Worm (Caenorhabditis elegans) whole organism, L4 larva: ENCODE results near the gene fndc-1.

Source experiments
- F26F4.8 ChIP-seq: fragments of 200-800 bp; sonication (Bioruptor generic); conservative IDR thresholded peaks from 2 replicates; pipeline ENCODE4 v1.3.6; 2022; ENCODE audit warnings: missing genetic modification characterization, missing compliant biosample characterization
- F37D6.2 ChIP-seq: sonication (generic microtip); optimal IDR thresholded peaks from 2 replicates; lab custom pipeline; 2016; ENCODE audit warnings: mild to moderate bottlenecking, missing genetic modification characterization, missing compliant biosample characterization
- R02D3.7 ChIP-seq: fragments of 150-350 bp; sonication (generic microtip); optimal IDR thresholded peaks from 3 replicates; lab custom pipeline; 2014; ENCODE audit warnings: missing biosample characterization, missing genetic modification characterization
- T26A8.4 ChIP-seq: fragments of 200-800 bp; sonication (Bioruptor generic); IDR thresholded peaks from 2 replicates; pipeline ENCODE4 v1.3.6; 2022; ENCODE audit warnings: missing genetic modification characterization, missing compliant biosample characterization
- ZK337.2 ChIP-seq: fragments of 200-800 bp; sonication (Bioruptor generic); IDR thresholded peaks from 2 replicates; pipeline ENCODE4 v1.3.6; 2022; ENCODE audit warnings: missing genetic modification reagents, missing genetic modification characterization, missing compliant biosample characterization
- aly-2 ChIP-seq: sonication (generic microtip); optimal IDR thresholded peaks from 2 replicates; lab custom pipeline; 2018; ENCODE audit warnings: missing biosample characterization, missing genetic modification characterization
- attf-4 ChIP-seq: sonication (generic microtip); optimal IDR thresholded peaks from 3 replicates; lab custom pipeline; 2017; ENCODE audit warnings: missing biosample characterization, missing genetic modification characterization
- ceh-20 ChIP-seq: fragments of 200-800 bp; sonication (Bioruptor generic); IDR thresholded peaks from 2 replicates; pipeline ENCODE4 v1.3.6; 2022; ENCODE audit warnings: missing genetic modification reagents, missing genetic modification characterization, missing compliant biosample characterization
- ceh-28 ChIP-seq: fragments of 150-350 bp; optimal IDR thresholded peaks from 2 replicates; lab custom pipeline; 2014; ENCODE audit warnings: missing biosample characterization, missing genetic modification reagents, missing genetic modification characterization
- ceh-62 ChIP-seq: sonication (generic microtip); optimal IDR thresholded peaks from 2 replicates; lab custom pipeline; 2017; ENCODE audit warnings: missing biosample characterization, missing genetic modification characterization
- ceh-82 ChIP-seq: sonication (generic microtip); optimal IDR thresholded peaks from 2 replicates; lab custom pipeline; 2017; ENCODE audit warnings: missing biosample characterization, missing genetic modification characterization
- cey-2 ChIP-seq: sonication (generic microtip); optimal IDR thresholded peaks from 3 replicates; lab custom pipeline; 2017; ENCODE audit warnings: missing genetic modification characterization, mild to moderate bottlenecking, missing compliant biosample characterization, antibody characterized with exemption, borderline replicate concordance; ENCODE audit not compliant: insufficient read depth
- ctbp-1 ChIP-seq: fragments of 200-800 bp; sonication (Bioruptor generic); IDR thresholded peaks from 2 replicates; pipeline ENCODE4 v1.3.6; 2022; ENCODE audit warnings: missing genetic modification reagents, missing genetic modification characterization, missing compliant biosample characterization
- daf-12 ChIP-seq: fragments of 150-350 bp; optimal IDR thresholded peaks from 2 replicates; lab custom pipeline; 2014; ENCODE audit warnings: missing biosample characterization, missing genetic modification reagents, missing genetic modification characterization
- daf-16 ChIP-seq, 3 experiments: sonication (generic microtip); optimal IDR thresholded peaks; 2 replicates each; lab custom pipeline; 2016 to 2017; ENCODE audit warnings: missing genetic modification characterization in 3 of 3, missing genetic modification reagents in 3 of 3, mild to moderate bottlenecking in 2 of 3, missing compliant biosample characterization in 2 of 3, missing biosample characterization in 1 of 3, moderate library complexity in 1 of 3
- daf-8 ChIP-seq: fragments of 200-800 bp; sonication (Bioruptor generic); IDR thresholded peaks from 2 replicates; pipeline ENCODE4 v1.3.6; 2022; ENCODE audit warnings: missing genetic modification characterization, missing compliant biosample characterization
- dmd-8 ChIP-seq: fragments of 200-800 bp; sonication (Bioruptor generic); IDR thresholded peaks from 2 replicates; pipeline ENCODE4 v1.3.6; 2022; ENCODE audit warnings: missing genetic modification characterization, missing compliant biosample characterization
- dpl-1 ChIP-seq: fragments of 150-350 bp; optimal IDR thresholded peaks from 2 replicates; lab custom pipeline; 2014; ENCODE audit warnings: missing biosample characterization, missing genetic modification reagents, missing genetic modification characterization
- dve-1 ChIP-seq: sonication (generic microtip); optimal IDR thresholded peaks from 2 replicates; lab custom pipeline; 2017; ENCODE audit warnings: antibody characterized with exemption, mild to moderate bottlenecking, missing genetic modification characterization, missing compliant biosample characterization; ENCODE audit not compliant: insufficient read depth
- fos-1 ChIP-seq: fragments of 150-350 bp; optimal IDR thresholded peaks from 2 replicates; lab custom pipeline; 2014; ENCODE audit warnings: missing biosample characterization, missing genetic modification characterization
- gei-8 ChIP-seq: fragments of 200-800 bp; sonication (Bioruptor generic); optimal IDR thresholded peaks from 2 replicates; lab custom pipeline; 2018; ENCODE audit warnings: mild to moderate bottlenecking, missing genetic modification characterization, missing compliant biosample characterization
- hlh-11 ChIP-seq: fragments of 200-800 bp; sonication (Bioruptor generic); optimal IDR thresholded peaks from 2 replicates; lab custom pipeline; 2018; ENCODE audit warnings: mild to moderate bottlenecking, missing genetic modification characterization, missing compliant biosample characterization
- hlh-30 ChIP-seq: sonication (generic microtip); optimal IDR thresholded peaks from 2 replicates; lab custom pipeline; 2017; ENCODE audit warnings: antibody characterized with exemption, mild to moderate bottlenecking, missing genetic modification characterization, missing compliant biosample characterization; ENCODE audit not compliant: insufficient read depth
- lim-7 ChIP-seq: fragments of 200-800 bp; sonication (Bioruptor generic); IDR thresholded peaks from 2 replicates; pipeline ENCODE4 v1.3.6; 2022; ENCODE audit warnings: missing genetic modification characterization, missing compliant biosample characterization
- lin-29 ChIP-seq: fragments of 200-800 bp; sonication (Bioruptor generic); IDR thresholded peaks from 2 replicates; pipeline ENCODE4 v1.3.6; 2022; ENCODE audit warnings: missing genetic modification reagents, missing genetic modification characterization, missing compliant biosample characterization
- lsy-2 ChIP-seq, 2 experiments: fragments of 150-350 bp in 1 of 2; sonication (generic microtip) in 1 of 2; optimal IDR thresholded peaks; 2 replicates each; lab custom pipeline; 2014 to 2017; ENCODE audit warnings: missing biosample characterization in 2 of 2, missing genetic modification characterization in 2 of 2
- madf-5 ChIP-seq, 2 experiments: fragments of 200-800 bp; sonication (Bioruptor generic); IDR thresholded peaks; 2 replicates each; pipeline ENCODE4 v1.3.6; 2022; ENCODE audit warnings: missing compliant biosample characterization in 2 of 2, missing genetic modification characterization in 2 of 2
- mep-1 ChIP-seq: fragments of 150-350 bp; sonication (generic microtip); optimal IDR thresholded peaks from 3 replicates; lab custom pipeline; 2014; ENCODE audit warnings: missing biosample characterization, missing genetic modification characterization
- mes-2 ChIP-seq: sonication (generic microtip); optimal IDR thresholded peaks from 2 replicates; lab custom pipeline; 2016; ENCODE audit warnings: missing genotype, mild to moderate bottlenecking, missing genetic modification characterization, missing compliant biosample characterization; ENCODE audit not compliant: poor library complexity, severe bottlenecking
- mxl-3 ChIP-seq: fragments of 200-800 bp; sonication (Bioruptor generic); optimal IDR thresholded peaks from 2 replicates; lab custom pipeline; 2018; ENCODE audit warnings: mild to moderate bottlenecking, missing genetic modification characterization, missing compliant biosample characterization
- nhr-10 ChIP-seq: fragments of 150-350 bp; optimal IDR thresholded peaks from 2 replicates; lab custom pipeline; 2014; ENCODE audit warnings: missing biosample characterization, missing genetic modification characterization
- nhr-111 ChIP-seq: fragments of 200-800 bp; sonication (Bioruptor generic); optimal IDR thresholded peaks from 2 replicates; lab custom pipeline; 2018; ENCODE audit warnings: mild to moderate bottlenecking, missing genetic modification characterization, missing compliant biosample characterization
- nhr-237 ChIP-seq: sonication (generic microtip); optimal IDR thresholded peaks from 2 replicates; lab custom pipeline; 2017; ENCODE audit warnings: missing biosample characterization, missing genetic modification characterization
- nhr-41 ChIP-seq: fragments of 200-800 bp; sonication (Bioruptor generic); IDR thresholded peaks from 2 replicates; pipeline ENCODE4 v1.3.6; 2022; ENCODE audit warnings: missing genetic modification reagents, missing genetic modification characterization, missing compliant biosample characterization
- nhr-42 ChIP-seq: fragments of 200-800 bp; sonication (Bioruptor generic); IDR thresholded peaks from 2 replicates; pipeline ENCODE4 v1.3.6; 2022; ENCODE audit warnings: missing genetic modification characterization, missing compliant biosample characterization
- nhr-48 ChIP-seq: sonication (generic microtip); optimal IDR thresholded peaks from 2 replicates; lab custom pipeline; 2016; ENCODE audit warnings: mild to moderate bottlenecking, missing genetic modification characterization, missing compliant biosample characterization
- nhr-77 ChIP-seq: fragments of 150-350 bp; optimal IDR thresholded peaks from 2 replicates; lab custom pipeline; 2014; ENCODE audit warnings: missing biosample characterization, missing genetic modification characterization
- php-3 ChIP-seq: fragments of 200-800 bp; sonication (Bioruptor generic); IDR thresholded peaks from 2 replicates; pipeline ENCODE4 v1.3.6; 2022; ENCODE audit warnings: missing genetic modification reagents, missing genetic modification characterization, missing compliant biosample characterization
- pqm-1 ChIP-seq: sonication (generic microtip); optimal IDR thresholded peaks from 2 replicates; lab custom pipeline; 2017; ENCODE audit warnings: missing biosample characterization, missing genetic modification characterization
- rbr-2 ChIP-seq: sonication (generic microtip); optimal IDR thresholded peaks from 2 replicates; lab custom pipeline; 2016; ENCODE audit warnings: missing genotype, missing genetic modification characterization, missing compliant biosample characterization
- sdz-12 ChIP-seq: fragments of 200-800 bp; sonication (Bioruptor generic); optimal IDR thresholded peaks from 2 replicates; lab custom pipeline; 2018; ENCODE audit warnings: mild to moderate bottlenecking, missing genetic modification characterization, missing compliant biosample characterization
- skn-1 ChIP-seq: fragments of 150-350 bp; optimal IDR thresholded peaks from 2 replicates; lab custom pipeline; 2014; ENCODE audit warnings: missing biosample characterization, missing genetic modification characterization
- snpc-1.2 ChIP-seq: fragments of 200-800 bp; sonication (Bioruptor generic); IDR thresholded peaks from 2 replicates; pipeline ENCODE4 v1.3.6; 2022; ENCODE audit warnings: missing genetic modification reagents, missing genetic modification characterization, missing compliant biosample characterization
- spr-1 ChIP-seq: sonication (generic microtip); optimal IDR thresholded peaks from 2 replicates; lab custom pipeline; 2016; ENCODE audit warnings: mild to moderate bottlenecking, missing genetic modification characterization, missing compliant biosample characterization
- tag-97 ChIP-seq: fragments of 200-800 bp; sonication (Bioruptor generic); IDR thresholded peaks from 2 replicates; pipeline ENCODE4 v1.3.6; 2022; ENCODE audit warnings: missing genetic modification characterization, missing compliant biosample characterization
- unc-62 ChIP-seq, 3 experiments: fragments of 150-350 bp in 1 of 3; sonication (generic microtip); optimal IDR thresholded peaks in 2 of 3; peaks in 1 of 3; 1 replicate in 1 of 3; 2 replicates in 2 of 3; lab custom pipeline; 2014 to 2017; ENCODE audit warnings: missing biosample characterization in 3 of 3, missing genetic modification characterization in 3 of 3, missing genetic modification reagents in 3 of 3, missing genotype in 1 of 3
- vab-7 ChIP-seq: fragments of 200-800 bp; sonication (Bioruptor generic); IDR thresholded peaks from 2 replicates; pipeline ENCODE4 v1.3.6; 2022; ENCODE audit warnings: missing genetic modification reagents, missing genetic modification characterization, missing compliant biosample characterization
- zag-1 ChIP-seq: fragments of 150-350 bp; optimal IDR thresholded peaks from 2 replicates; lab custom pipeline; 2014; ENCODE audit warnings: missing biosample characterization, missing genetic modification characterization
- zip-11 ChIP-seq: fragments of 200-800 bp; sonication (Bioruptor generic); IDR thresholded peaks from 2 replicates; pipeline ENCODE4 v1.3.6; 2022; ENCODE audit warnings: missing genetic modification characterization, missing compliant biosample characterization
- zip-2 ChIP-seq: fragments of 150-350 bp; optimal IDR thresholded peaks from 2 replicates; lab custom pipeline; 2014; ENCODE audit warnings: missing biosample characterization, missing genetic modification characterization

The fndc-1 gene

DNA sequence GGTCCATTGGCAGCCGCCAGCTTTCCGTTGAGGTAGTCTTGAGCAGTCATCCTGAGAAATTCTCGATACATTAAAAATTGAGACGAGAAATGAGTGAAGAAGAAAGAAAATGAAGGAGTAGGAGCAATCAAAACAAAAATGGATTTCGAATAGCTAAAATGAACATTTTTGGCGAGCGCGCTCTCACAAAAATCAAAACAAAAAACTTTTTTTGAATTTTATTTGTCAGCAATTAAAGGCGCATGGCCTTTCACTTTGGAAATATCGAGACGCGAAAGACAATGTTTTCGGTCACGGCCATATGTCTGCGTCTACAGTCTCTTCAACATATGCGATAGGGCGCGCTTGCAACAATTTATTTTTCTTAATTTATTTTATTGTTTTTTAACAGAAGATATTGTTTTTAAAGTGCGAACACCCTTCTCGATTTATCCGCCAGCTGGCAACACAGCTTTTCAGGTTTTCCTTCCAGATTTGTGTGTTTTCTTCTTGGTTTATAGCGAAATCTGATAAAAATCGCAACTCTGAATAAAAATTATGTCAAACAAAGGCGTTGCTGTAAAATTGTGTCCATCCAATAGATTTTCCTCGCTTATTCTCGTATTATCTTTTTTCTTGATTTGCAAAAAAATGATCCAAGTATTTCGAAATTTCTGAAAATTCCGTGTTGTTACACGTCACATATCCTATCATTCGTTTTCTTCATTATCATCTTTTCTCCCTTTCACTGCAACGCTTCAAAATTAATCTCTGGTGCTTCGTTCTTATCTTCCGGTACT, 1.9 kb upstream of the fndc-1 start, which contains the start of the genes rpn-9 and T06D8.9:
Gene rpn-9 (minus strand): TSS at position 51 of the 779 bp plus-strand sequence.
Gene T06D8.9 (plus strand): TSS at position 729 of the 779 bp plus-strand sequence.
- no peak for TF ChIP-seq aly-2 (tag; lab: Kevin White, UChicago)
- peak; percentile 92 for TF ChIP-seq mes-2 (tag; lab: Kevin White, UChicago)
- peak; percentile 70 for TF ChIP-seq rbr-2
- TF ChIP-seq tag-97, result no peak
- no peak for TF ChIP-seq ceh-62 (tag; lab: Kevin White, UChicago)
- TF ChIP-seq daf-8 (GFP tag; lab: Robert Waterston, UW), result no peak
- no peak for TF ChIP-seq madf-5 (GFP tag; IDR thresholded peaks at IDR 0.05; lab: Robert Waterston, UW)
- TF ChIP-seq ceh-20 (GFP tag; lab: Robert Waterston, UW), result no peak
- no peak for TF ChIP-seq R02D3.7 (tag; lab: Kevin White, UChicago)
- TF ChIP-seq ZK337.2 (GFP tag; lab: Robert Waterston, UW), result no peak
- no peak for TF ChIP-seq fos-1 (tag; lab: Kevin White, UChicago)
- TF ChIP-seq ceh-28, result no peak
- no peak for TF ChIP-seq lim-7
- no peak for TF ChIP-seq mxl-3 (GFP tag; lab: Kevin White, UChicago)
- TF ChIP-seq lsy-2 (tag; optimal IDR thresholded peaks at IDR 0.05; lab: Kevin White, UChicago), result peak; percentile 25 to 93
- no peak for TF ChIP-seq skn-1 (tag; lab: Kevin White, UChicago)
- no peak for TF ChIP-seq sdz-12
- TF ChIP-seq ctbp-1 (GFP tag; lab: Robert Waterston, UW), result no peak
- no peak for TF ChIP-seq vab-7 (GFP tag; lab: Robert Waterston, UW)
- TF ChIP-seq zip-2 (tag; lab: Kevin White, UChicago), result no peak
- no peak for TF ChIP-seq T26A8.4 (GFP tag; lab: Robert Waterston, UW)
- TF ChIP-seq nhr-42 (GFP tag; lab: Robert Waterston, UW), result no peak
- no peak for TF ChIP-seq attf-4 (tag; lab: Kevin White, UChicago)
- TF ChIP-seq zip-11, result no peak
- TF ChIP-seq F26F4.8 (GFP tag; lab: Robert Waterston, UW), result no peak
- TF ChIP-seq php-3 (GFP tag; lab: Robert Waterston, UW), result no peak
- TF ChIP-seq daf-16 (GFP tag; optimal IDR thresholded peaks at IDR 0.05; lab: Kevin White, UChicago), result peak in 1 of 2 experiments; percentile 30
- TF ChIP-seq daf-16 (tag; optimal IDR thresholded peaks at IDR 0.05; lab: Kevin White, UChicago), result peak; percentile 73
- TF ChIP-seq pqm-1 (tag; lab: Kevin White, UChicago), result peak; percentile 4
- peak; percentile 92 for TF ChIP-seq hlh-30 (tag; lab: Kevin White, UChicago)
- TF ChIP-seq spr-1 (tag; lab: Kevin White, UChicago), result no peak
- TF ChIP-seq mep-1, result peak; percentile 91
- no peak for TF ChIP-seq gei-8 (GFP tag; lab: Kevin White, UChicago)
- peak; percentile 81 for TF ChIP-seq dve-1
- no peak for TF ChIP-seq nhr-10 (tag; lab: Kevin White, UChicago)
- TF ChIP-seq nhr-111 (GFP tag; lab: Kevin White, UChicago), result no peak
- TF ChIP-seq F37D6.2, result no peak
- TF ChIP-seq lin-29 (GFP tag; lab: Robert Waterston, UW), result no peak
- TF ChIP-seq nhr-48, result no peak
- TF ChIP-seq daf-12 (tag; lab: Kevin White, UChicago), result no peak
- TF ChIP-seq dmd-8 (GFP tag; lab: Robert Waterston, UW), result no peak
- no peak for TF ChIP-seq snpc-1.2 (GFP tag; lab: Robert Waterston, UW)
- no peak for TF ChIP-seq zag-1
- no peak for TF ChIP-seq ceh-82
- TF ChIP-seq dpl-1, result peak; percentile 71
- no peak for TF ChIP-seq unc-62 (GFP tag; optimal IDR thresholded peaks at IDR 0.05 in 1 of 2; lab: Kevin White, UChicago)
- no peak for TF ChIP-seq unc-62 (tag; optimal IDR thresholded peaks at IDR 0.05; lab: Kevin White, UChicago)
- TF ChIP-seq cey-2 (tag; lab: Kevin White, UChicago), result no peak
- peak; percentile 72 for TF ChIP-seq nhr-77 (tag; lab: Kevin White, UChicago)
- peak; percentile 77 for TF ChIP-seq hlh-11 (tag; lab: Kevin White, UChicago)
- no peak for TF ChIP-seq nhr-41 (GFP tag; lab: Robert Waterston, UW)
- no peak for TF ChIP-seq nhr-237 (tag; lab: Kevin White, UChicago)
